Worm (Caenorhabditis elegans) whole organism, mixed stage, embryonic: ENCODE data around the gene C54E10.6.

Source experiments
- M03D4.4 ChIP-seq: sonication (generic microtip); optimal IDR thresholded peaks from 2 replicates; lab custom pipeline; 2017; ENCODE audit warnings: mild to moderate bottlenecking, missing genetic modification characterization, missing compliant biosample characterization
- ceh-39 ChIP-seq: fragments of 150-350 bp; optimal IDR thresholded peaks from 2 replicates; lab custom pipeline; 2014; ENCODE audit warnings: missing biosample characterization, missing genetic modification characterization
- ceh-43 ChIP-seq: fragments of 200-800 bp; sonication (Bioruptor generic); optimal IDR thresholded peaks from 2 replicates; lab custom pipeline; 2018; ENCODE audit warnings: mild to moderate bottlenecking, missing genetic modification characterization, moderate library complexity, missing compliant biosample characterization
- ceh-83 ChIP-seq: fragments of 200-800 bp; sonication (Bioruptor generic); optimal IDR thresholded peaks from 2 replicates; lab custom pipeline; 2018; ENCODE audit warnings: mild to moderate bottlenecking, missing genetic modification characterization, missing compliant biosample characterization
- ces-1 ChIP-seq: fragments of 150-350 bp; optimal IDR thresholded peaks from 2 replicates; lab custom pipeline; 2014; ENCODE audit warnings: missing biosample characterization, missing genetic modification reagents, missing genetic modification characterization
- cnd-1 ChIP-seq: fragments of 200-800 bp; sonication (Bioruptor generic); optimal IDR thresholded peaks from 2 replicates; lab custom pipeline; 2018; ENCODE audit warnings: mild to moderate bottlenecking, missing genetic modification characterization, missing compliant biosample characterization
- drap-1 ChIP-seq: fragments of 200-800 bp; sonication (Bioruptor generic); optimal IDR thresholded peaks from 3 replicates; lab custom pipeline; 2018; ENCODE audit warnings: mild to moderate bottlenecking, missing genetic modification characterization, missing compliant biosample characterization
- elt-1 ChIP-seq: sonication (generic microtip); optimal IDR thresholded peaks from 2 replicates; lab custom pipeline; 2017; ENCODE audit warnings: missing genetic modification characterization, mild to moderate bottlenecking, missing compliant biosample characterization, antibody characterized with exemption, moderate library complexity, borderline replicate concordance; ENCODE audit not compliant: insufficient read depth
- flh-1 ChIP-seq: fragments of 200-800 bp; sonication (Bioruptor generic); optimal IDR thresholded peaks from 2 replicates; lab custom pipeline; 2018; ENCODE audit warnings: mild to moderate bottlenecking, missing genetic modification characterization, moderate library complexity, missing compliant biosample characterization
- ham-2 ChIP-seq: fragments of 200-800 bp; sonication (Bioruptor generic); optimal IDR thresholded peaks from 2 replicates; lab custom pipeline; 2018; ENCODE audit warnings: mild to moderate bottlenecking, missing genetic modification characterization, missing compliant biosample characterization
- hlh-1 ChIP-seq: fragments of 150-350 bp; optimal IDR thresholded peaks from 2 replicates; lab custom pipeline; 2014; ENCODE audit warnings: missing biosample characterization, missing genetic modification reagents, missing genetic modification characterization
- lin-13 ChIP-seq: fragments of 150-350 bp; optimal IDR thresholded peaks from 2 replicates; lab custom pipeline; 2014; ENCODE audit warnings: missing biosample characterization, missing genetic modification characterization
- lin-32 ChIP-seq: fragments of 200-800 bp; sonication (Bioruptor generic); optimal IDR thresholded peaks from 2 replicates; lab custom pipeline; 2018; ENCODE audit warnings: mild to moderate bottlenecking, missing genetic modification characterization, missing compliant biosample characterization
- lsy-2 ChIP-seq: fragments of 150-350 bp; optimal IDR thresholded peaks from 2 replicates; lab custom pipeline; 2014; ENCODE audit warnings: missing biosample characterization, missing genetic modification characterization
- mab-5 ChIP-seq: fragments of 150-350 bp; optimal IDR thresholded peaks from 2 replicates; lab custom pipeline; 2014; ENCODE audit warnings: missing biosample characterization, missing genetic modification characterization
- mep-1 ChIP-seq: fragments of 150-350 bp; optimal IDR thresholded peaks from 2 replicates; lab custom pipeline; 2017; ENCODE audit warnings: missing biosample characterization, missing genetic modification reagents, missing genetic modification characterization, inconsistent platforms
- mls-2 ChIP-seq: sonication (generic microtip); optimal IDR thresholded peaks from 2 replicates; lab custom pipeline; 2016; ENCODE audit warnings: mild to moderate bottlenecking, missing genetic modification characterization, moderate library complexity, missing compliant biosample characterization
- nhr-12 ChIP-seq: fragments of 150-350 bp; optimal IDR thresholded peaks from 2 replicates; lab custom pipeline; 2014; ENCODE audit warnings: missing biosample characterization, missing genetic modification characterization
- nhr-2 ChIP-seq: fragments of 150-350 bp; optimal IDR thresholded peaks from 2 replicates; lab custom pipeline; 2014; ENCODE audit warnings: missing biosample characterization, missing genetic modification characterization
- nhr-237 ChIP-seq: fragments of 150-350 bp; optimal IDR thresholded peaks from 2 replicates; lab custom pipeline; 2014; ENCODE audit warnings: missing biosample characterization, missing genetic modification characterization
- nhr-76 ChIP-seq: sonication (generic microtip); optimal IDR thresholded peaks from 2 replicates; lab custom pipeline; 2017; ENCODE audit warnings: missing biosample characterization, missing genetic modification characterization
- pha-4 ChIP-seq: fragments of 150-350 bp; optimal IDR thresholded peaks from 2 replicates; lab custom pipeline; 2018; ENCODE audit warnings: missing biosample characterization, missing genetic modification reagents, missing genetic modification characterization
- sem-2 ChIP-seq: fragments of 200-800 bp; sonication (Bioruptor generic); optimal IDR thresholded peaks from 2 replicates; lab custom pipeline; 2018; ENCODE audit warnings: mild to moderate bottlenecking, missing genetic modification characterization, missing compliant biosample characterization
- snpc-4 ChIP-seq: fragments of 150-350 bp; optimal IDR thresholded peaks from 2 replicates; lab custom pipeline; 2014; ENCODE audit warnings: missing biosample characterization, missing genetic modification characterization
- sptf-1 ChIP-seq: sonication (generic microtip); optimal IDR thresholded peaks from 2 replicates; lab custom pipeline; 2017; ENCODE audit warnings: mild to moderate bottlenecking, missing genetic modification characterization, moderate library complexity, missing compliant biosample characterization
- tbx-8 ChIP-seq: fragments of 200-800 bp; sonication (Bioruptor generic); optimal IDR thresholded peaks from 2 replicates; lab custom pipeline; 2018; ENCODE audit warnings: mild to moderate bottlenecking, missing genetic modification characterization, moderate library complexity, missing compliant biosample characterization
- unc-120 ChIP-seq: sonication (generic microtip); optimal IDR thresholded peaks from 2 replicates; lab custom pipeline; 2017; ENCODE audit warnings: missing genetic modification characterization, missing compliant biosample characterization; ENCODE audit not compliant: poor library complexity, severe bottlenecking
- unc-39 ChIP-seq: fragments of 150-350 bp; optimal IDR thresholded peaks from 2 replicates; lab custom pipeline; 2014; ENCODE audit warnings: missing biosample characterization, missing genetic modification characterization
- unc-62 ChIP-seq: fragments of 150-350 bp; optimal IDR thresholded peaks from 2 replicates; lab custom pipeline; 2014; ENCODE audit warnings: missing biosample characterization, missing genetic modification reagents, missing genetic modification characterization
- zip-8 ChIP-seq: fragments of 150-350 bp; optimal IDR thresholded peaks from 2 replicates; lab custom pipeline; 2014; ENCODE audit warnings: missing biosample characterization, missing genetic modification characterization

The C54E10.6 gene

ce11 chrV:18838799-18839354, 30.3 kb upstream of the C54E10.6 start, which contains the start of gene nhr-65:
TSS of gene nhr-65 (plus strand) at chrV:18839304.
- TF ChIP-seq ceh-83 (GFP tag; lab: Kevin White, UChicago) (no peak), ceh-43 (GFP tag; lab: Kevin White, UChicago) (no peak), unc-39 (no peak), snpc-4 (tag; lab: Kevin White, UChicago) (no peak), lsy-2 (no peak), hlh-1 (tag; lab: Kevin White, UChicago) (no peak), unc-120 (tag; lab: Kevin White, UChicago) (no peak)

- TF ChIP-seq nhr-12 (tag; lab: Kevin White, UChicago) (no peak), zip-8 (tag; lab: Kevin White, UChicago) (no peak), nhr-237 (tag; lab: Kevin White, UChicago) (no peak), ceh-43 (GFP tag; lab: Kevin White, UChicago) (no peak), mab-5 (tag; lab: Kevin White, UChicago) (no peak), nhr-2 (tag; lab: Kevin White, UChicago) (no peak), hlh-1 (tag; lab: Kevin White, UChicago) (no peak), ceh-39 (tag; lab: Kevin White, UChicago) (no peak), elt-1 (tag; lab: Kevin White, UChicago) (no peak), tbx-8 (GFP tag; lab: Kevin White, UChicago) (no peak), flh-1 (GFP tag; lab: Kevin White, UChicago) (no peak), unc-39 (no peak), M03D4.4 (tag; lab: Kevin White, UChicago) (no peak), pha-4 (tag; lab: Kevin White, UChicago) (no peak), sptf-1 (tag; lab: Kevin White, UChicago) (no peak), mep-1 (tag; lab: Kevin White, UChicago) (no peak), unc-62 (GFP tag; lab: Kevin White, UChicago) (no peak), nhr-76 (tag; lab: Kevin White, UChicago) (no peak), lin-13 (no peak)
Measured at ce11 chrV:18837125-18837524, 28.6 kb upstream of the C54E10.6 start, which contains the start of gene cyp-33D3. TSS of gene cyp-33D3 (minus strand) at chrV:18837225.

- TF ChIP-seq lin-13, result no peak
- TF ChIP-seq lin-32, result no peak
- TF ChIP-seq sem-2 (GFP tag; lab: Kevin White, UChicago), result no peak
- no peak for TF ChIP-seq sptf-1 (tag; lab: Kevin White, UChicago)
- TF ChIP-seq mab-5 (tag; lab: Kevin White, UChicago), result no peak
- TF ChIP-seq pha-4 (tag; lab: Kevin White, UChicago), result no peak
- no peak for TF ChIP-seq ham-2 (GFP tag; lab: Kevin White, UChicago)
- no peak for TF ChIP-seq zip-8 (tag; lab: Kevin White, UChicago)
- no peak for TF ChIP-seq tbx-8 (GFP tag; lab: Kevin White, UChicago)
- no peak for TF ChIP-seq ces-1 (GFP tag; lab: Kevin White, UChicago)
- TF ChIP-seq snpc-4 (tag; lab: Kevin White, UChicago), result no peak
- TF ChIP-seq cnd-1 (tag; lab: Kevin White, UChicago), result no peak
- no peak for TF ChIP-seq lsy-2
- TF ChIP-seq ceh-39 (tag; lab: Kevin White, UChicago), result no peak
- no peak for TF ChIP-seq ceh-83 (GFP tag; lab: Kevin White, UChicago)
- no peak for TF ChIP-seq elt-1 (tag; lab: Kevin White, UChicago)
- no peak for TF ChIP-seq unc-39
- no peak for TF ChIP-seq drap-1 (GFP tag; lab: Kevin White, UChicago)
- no peak for TF ChIP-seq nhr-12 (tag; lab: Kevin White, UChicago)
- TF ChIP-seq ceh-43 (GFP tag; lab: Kevin White, UChicago), result no peak
Measured at ce11 chrV:18827374-18827773, 18.8 kb upstream of the C54E10.6 start.

- TF ChIP-seq snpc-4 (tag; lab: Kevin White, UChicago) (no peak), mls-2 (tag; lab: Kevin White, UChicago) (no peak), ceh-39 (tag; lab: Kevin White, UChicago) (no peak), ceh-43 (GFP tag; lab: Kevin White, UChicago) (no peak), zip-8 (tag; lab: Kevin White, UChicago) (no peak)
Measured at ce11 chrV:18826445-18826844, 17.9 kb upstream of the C54E10.6 start.
